Worm (Caenorhabditis elegans): ENCODE data around the gene T09A5.4.

ce11 chrII:7822454-7822853, 23.5 kb upstream of the T09A5.4 start, which contains the start of gene irld-47:
- no peak for TF ChIP-seq aly-1 (tag; optimal IDR thresholded peaks at IDR 0.05)
- TF ChIP-seq hmg-4 (GFP tag; optimal IDR thresholded peaks at IDR 0.05), result no peak
- TF ChIP-seq tbx-37 (GFP tag; conservative IDR thresholded peaks at IDR 0.05), result no peak
- no peak for TF ChIP-seq ceh-36 (tag; optimal IDR thresholded peaks at IDR 0.05)
- no peak for TF ChIP-seq ets-7 (tag; optimal IDR thresholded peaks at IDR 0.05)
- TF ChIP-seq flt-1 (GFP tag; IDR thresholded peaks at IDR 0.05), result no peak
- TF ChIP-seq ama-1 (optimal IDR thresholded peaks at IDR 0.05), result no peak
- TF ChIP-seq scrt-1 (GFP tag; IDR thresholded peaks at IDR 0.05), result no peak
- no peak for TF ChIP-seq sea-1 (GFP tag; conservative IDR thresholded peaks at IDR 0.05)
- TF ChIP-seq F13C5.2 (tag; optimal IDR thresholded peaks at IDR 0.05), result no peak
- TF ChIP-seq tbx-11 (GFP tag; IDR thresholded peaks at IDR 0.05), result no peak
- TF ChIP-seq B0310.2 (tag; optimal IDR thresholded peaks at IDR 0.05), result no peak
- no peak for TF ChIP-seq tra-4 (tag; optimal IDR thresholded peaks at IDR 0.05)
- no peak for TF ChIP-seq hnd-1 (tag; optimal IDR thresholded peaks at IDR 0.05)
